Worm (Caenorhabditis elegans) whole organism, L4 larva: Measurements from ENCODE around the gene B0218.5.

Source experiments
- F10B5.3 ChIP-seq: sonication (generic microtip); optimal IDR thresholded peaks from 2 replicates; lab custom pipeline; 2016; ENCODE audit warnings: mild to moderate bottlenecking, missing genetic modification characterization, missing compliant biosample characterization
- T26A8.4 ChIP-seq: fragments of 200-800 bp; sonication (Bioruptor generic); IDR thresholded peaks from 2 replicates; pipeline ENCODE4 v1.3.6; 2022; ENCODE audit warnings: missing genetic modification characterization, missing compliant biosample characterization
- Y5F2A.4 ChIP-seq: fragments of 200-800 bp; sonication (Bioruptor generic); optimal IDR thresholded peaks from 2 replicates; lab custom pipeline; 2018; ENCODE audit warnings: mild to moderate bottlenecking, missing genetic modification characterization, missing compliant biosample characterization
- Y75B8A.6 ChIP-seq: fragments of 200-800 bp; sonication (Bioruptor generic); IDR thresholded peaks from 2 replicates; pipeline ENCODE4 v1.3.6; 2022; ENCODE audit warnings: missing genetic modification reagents, missing genetic modification characterization, missing compliant biosample characterization
- ZK546.5 ChIP-seq, 2 experiments: sonication (generic microtip); optimal IDR thresholded peaks; 2 replicates each; lab custom pipeline; 2017; ENCODE audit warnings: missing biosample characterization in 2 of 2, missing genetic modification characterization in 2 of 2
- aha-1 ChIP-seq: fragments of 150-350 bp; peaks from one replicate; lab custom pipeline; 2014; ENCODE audit warnings: missing biosample characterization, missing genetic modification characterization
- aly-2 ChIP-seq: sonication (generic microtip); optimal IDR thresholded peaks from 2 replicates; lab custom pipeline; 2018; ENCODE audit warnings: missing biosample characterization, missing genetic modification characterization
- ama-1 ChIP-seq: fragments of 150-350 bp; optimal IDR thresholded peaks from 2 replicates; lab custom pipeline; 2014; ENCODE audit warnings: inconsistent platforms, mixed read lengths
- arid-1 ChIP-seq: fragments of 200-800 bp; sonication (Bioruptor generic); conservative IDR thresholded peaks from 2 replicates; pipeline ENCODE4 v1.3.6; 2022; ENCODE audit warnings: missing genetic modification reagents, missing genetic modification characterization, missing compliant biosample characterization
- ceh-28 ChIP-seq: fragments of 150-350 bp; optimal IDR thresholded peaks from 2 replicates; lab custom pipeline; 2014; ENCODE audit warnings: missing biosample characterization, missing genetic modification reagents, missing genetic modification characterization
- ceh-32 ChIP-seq: sonication (generic microtip); optimal IDR thresholded peaks from 2 replicates; lab custom pipeline; 2016; ENCODE audit warnings: mild to moderate bottlenecking, missing genetic modification characterization, missing compliant biosample characterization; ENCODE audit not compliant: poor library complexity
- ceh-44 ChIP-seq: fragments of 200-800 bp; sonication (Bioruptor generic); IDR thresholded peaks from 2 replicates; pipeline ENCODE4 v1.3.6; 2022; ENCODE audit warnings: missing genetic modification reagents, missing genetic modification characterization, missing compliant biosample characterization
- ceh-82 ChIP-seq: sonication (generic microtip); optimal IDR thresholded peaks from 2 replicates; lab custom pipeline; 2017; ENCODE audit warnings: missing biosample characterization, missing genetic modification characterization
- ces-1 ChIP-seq: fragments of 150-350 bp; sonication (generic microtip); optimal IDR thresholded peaks from 4 replicates; lab custom pipeline; 2014; ENCODE audit warnings: missing biosample characterization, missing genetic modification reagents, missing genetic modification characterization
- ctbp-1 ChIP-seq: fragments of 200-800 bp; sonication (Bioruptor generic); IDR thresholded peaks from 2 replicates; pipeline ENCODE4 v1.3.6; 2022; ENCODE audit warnings: missing genetic modification reagents, missing genetic modification characterization, missing compliant biosample characterization
- daf-16 ChIP-seq, 3 experiments: sonication (generic microtip); optimal IDR thresholded peaks; 2 replicates each; lab custom pipeline; 2016 to 2017; ENCODE audit warnings: missing genetic modification characterization in 3 of 3, missing genetic modification reagents in 3 of 3, mild to moderate bottlenecking in 2 of 3, missing compliant biosample characterization in 2 of 3, missing biosample characterization in 1 of 3, moderate library complexity in 1 of 3
- dmd-6 ChIP-seq: fragments of 200-800 bp; sonication (Bioruptor generic); IDR thresholded peaks from 2 replicates; pipeline ENCODE4 v1.3.6; 2022; ENCODE audit warnings: missing genetic modification reagents, missing genetic modification characterization, missing compliant biosample characterization
- dmd-8 ChIP-seq: fragments of 200-800 bp; sonication (Bioruptor generic); IDR thresholded peaks from 2 replicates; pipeline ENCODE4 v1.3.6; 2022; ENCODE audit warnings: missing genetic modification characterization, missing compliant biosample characterization
- duxl-1 ChIP-seq: sonication (generic microtip); optimal IDR thresholded peaks from 2 replicates; lab custom pipeline; 2016; ENCODE audit warnings: mild to moderate bottlenecking, missing genetic modification characterization, moderate library complexity, missing compliant biosample characterization; ENCODE audit not compliant: poor library complexity
- dve-1 ChIP-seq: sonication (generic microtip); optimal IDR thresholded peaks from 2 replicates; lab custom pipeline; 2017; ENCODE audit warnings: antibody characterized with exemption, mild to moderate bottlenecking, missing genetic modification characterization, missing compliant biosample characterization; ENCODE audit not compliant: insufficient read depth
- egl-43 ChIP-seq: fragments of 200-800 bp; sonication (Bioruptor generic); IDR thresholded peaks from 2 replicates; pipeline ENCODE4 v1.3.6; 2022; ENCODE audit warnings: missing genetic modification reagents, missing genetic modification characterization, missing compliant biosample characterization
- hif-1 ChIP-seq, 2 experiments: sonication (generic microtip); optimal IDR thresholded peaks; 2 replicates each; lab custom pipeline; 2016 to 2017; ENCODE audit warnings: missing compliant biosample characterization in 2 of 2, missing genetic modification characterization in 2 of 2, missing genetic modification reagents in 2 of 2, missing genotype in 2 of 2, mild to moderate bottlenecking in 1 of 2
- hlh-11 ChIP-seq: fragments of 200-800 bp; sonication (Bioruptor generic); optimal IDR thresholded peaks from 2 replicates; lab custom pipeline; 2018; ENCODE audit warnings: mild to moderate bottlenecking, missing genetic modification characterization, missing compliant biosample characterization
- hlh-30 ChIP-seq: sonication (generic microtip); optimal IDR thresholded peaks from 2 replicates; lab custom pipeline; 2017; ENCODE audit warnings: antibody characterized with exemption, mild to moderate bottlenecking, missing genetic modification characterization, missing compliant biosample characterization; ENCODE audit not compliant: insufficient read depth
- hmg-1.1 ChIP-seq: fragments of 200-800 bp; sonication (Bioruptor generic); IDR thresholded peaks from 2 replicates; pipeline ENCODE4 v1.3.6; 2022; ENCODE audit warnings: missing genetic modification reagents, missing genetic modification characterization, missing compliant biosample characterization
- lin-1 ChIP-seq: fragments of 200-800 bp; sonication (Bioruptor generic); IDR thresholded peaks from 2 replicates; pipeline ENCODE4 v1.3.6; 2022; ENCODE audit warnings: missing genetic modification reagents, missing genetic modification characterization, missing compliant biosample characterization
- lin-13 ChIP-seq: fragments of 150-350 bp; optimal IDR thresholded peaks from 2 replicates; lab custom pipeline; 2014; ENCODE audit warnings: missing biosample characterization, missing genetic modification reagents, missing genetic modification characterization
- lin-38 ChIP-seq: fragments of 200-800 bp; sonication (Bioruptor generic); IDR thresholded peaks from 2 replicates; pipeline ENCODE4 v1.3.6; 2022; ENCODE audit warnings: missing genetic modification reagents, missing genetic modification characterization, missing compliant biosample characterization
- lir-3 ChIP-seq: sonication (generic microtip); optimal IDR thresholded peaks from 2 replicates; lab custom pipeline; 2016; ENCODE audit warnings: mild to moderate bottlenecking, missing genetic modification characterization, missing compliant biosample characterization
- mdt-29 ChIP-seq: fragments of 200-800 bp; sonication (Bioruptor generic); IDR thresholded peaks from 2 replicates; pipeline ENCODE4 v1.3.6; 2022; ENCODE audit warnings: missing genetic modification reagents, missing genetic modification characterization, missing compliant biosample characterization
- mes-2 ChIP-seq: sonication (generic microtip); optimal IDR thresholded peaks from 2 replicates; lab custom pipeline; 2016; ENCODE audit warnings: missing genotype, mild to moderate bottlenecking, missing genetic modification characterization, missing compliant biosample characterization; ENCODE audit not compliant: poor library complexity, severe bottlenecking
- mxl-2 ChIP-seq: fragments of 200-800 bp; sonication (Bioruptor generic); conservative IDR thresholded peaks from 2 replicates; pipeline ENCODE4 v1.3.6; 2022; ENCODE audit warnings: missing genetic modification reagents, missing genetic modification characterization, missing compliant biosample characterization
- nhr-10 ChIP-seq: fragments of 150-350 bp; optimal IDR thresholded peaks from 2 replicates; lab custom pipeline; 2014; ENCODE audit warnings: missing biosample characterization, missing genetic modification characterization
- nhr-111 ChIP-seq: fragments of 200-800 bp; sonication (Bioruptor generic); optimal IDR thresholded peaks from 2 replicates; lab custom pipeline; 2018; ENCODE audit warnings: mild to moderate bottlenecking, missing genetic modification characterization, missing compliant biosample characterization
- nhr-28 ChIP-seq: fragments of 150-350 bp; optimal IDR thresholded peaks from 2 replicates; lab custom pipeline; 2014; ENCODE audit warnings: missing biosample characterization, missing genetic modification characterization
- nhr-77 ChIP-seq: fragments of 150-350 bp; optimal IDR thresholded peaks from 2 replicates; lab custom pipeline; 2014; ENCODE audit warnings: missing biosample characterization, missing genetic modification characterization
- php-3 ChIP-seq: fragments of 200-800 bp; sonication (Bioruptor generic); IDR thresholded peaks from 2 replicates; pipeline ENCODE4 v1.3.6; 2022; ENCODE audit warnings: missing genetic modification reagents, missing genetic modification characterization, missing compliant biosample characterization
- pqm-1 ChIP-seq: sonication (generic microtip); optimal IDR thresholded peaks from 2 replicates; lab custom pipeline; 2017; ENCODE audit warnings: missing biosample characterization, missing genetic modification characterization
- set-16 ChIP-seq: fragments of 200-800 bp; sonication (Bioruptor generic); IDR thresholded peaks from 2 replicates; pipeline ENCODE4 v1.3.6; 2022; ENCODE audit warnings: missing genetic modification reagents, missing genetic modification characterization, missing compliant biosample characterization
- snpc-1.2 ChIP-seq: fragments of 200-800 bp; sonication (Bioruptor generic); IDR thresholded peaks from 2 replicates; pipeline ENCODE4 v1.3.6; 2022; ENCODE audit warnings: missing genetic modification reagents, missing genetic modification characterization, missing compliant biosample characterization
- unc-39 ChIP-seq: sonication (generic microtip); optimal IDR thresholded peaks from 2 replicates; lab custom pipeline; 2017; ENCODE audit warnings: missing biosample characterization, missing genetic modification characterization
- unc-62 ChIP-seq, 3 experiments: fragments of 150-350 bp in 1 of 3; sonication (generic microtip); optimal IDR thresholded peaks in 2 of 3; peaks in 1 of 3; 1 replicate in 1 of 3; 2 replicates in 2 of 3; lab custom pipeline; 2014 to 2017; ENCODE audit warnings: missing biosample characterization in 3 of 3, missing genetic modification characterization in 3 of 3, missing genetic modification reagents in 3 of 3, missing genotype in 1 of 3
- vab-7 ChIP-seq: fragments of 200-800 bp; sonication (Bioruptor generic); IDR thresholded peaks from 2 replicates; pipeline ENCODE4 v1.3.6; 2022; ENCODE audit warnings: missing genetic modification reagents, missing genetic modification characterization, missing compliant biosample characterization
- zip-11 ChIP-seq: fragments of 200-800 bp; sonication (Bioruptor generic); IDR thresholded peaks from 2 replicates; pipeline ENCODE4 v1.3.6; 2022; ENCODE audit warnings: missing genetic modification characterization, missing compliant biosample characterization

Gene B0218.5

ce11 chrIV:8165950-8166349 is 8.9 kb upstream of the B0218.5 start, which contains the start of gene B0218.7:
Gene B0218.7 (minus strand): TSS chrIV:8166050.
- TF ChIP-seq mes-2 (tag; lab: Kevin White, UChicago) (no peak), nhr-10 (tag; lab: Kevin White, UChicago) (no peak), duxl-1 (tag; lab: Kevin White, UChicago) (no peak), hlh-11 (tag; lab: Kevin White, UChicago) (no peak), Y75B8A.6 (no peak), lir-3 (tag; lab: Kevin White, UChicago) (no peak), mdt-29 (no peak), zip-11 (GFP tag; lab: Robert Waterston, UW) (no peak), pqm-1 (no peak), aha-1 (tag; lab: Kevin White, UChicago) (no peak), hmg-1.1 (GFP tag; lab: Robert Waterston, UW) (no peak), set-16 (GFP tag; lab: Robert Waterston, UW) (no peak), daf-16 (GFP tag; optimal IDR thresholded peaks at IDR 0.05; lab: Kevin White, UChicago) (no peak), daf-16 (tag; optimal IDR thresholded peaks at IDR 0.05; lab: Kevin White, UChicago) (no peak), ces-1 (GFP tag; lab: Kevin White, UChicago) (no peak), snpc-1.2 (GFP tag; lab: Robert Waterston, UW) (no peak), ama-1 (lab: Kevin White, UChicago) (no peak), aly-2 (tag; lab: Kevin White, UChicago) (no peak), dmd-6 (GFP tag; lab: Robert Waterston, UW) (no peak), F10B5.3 (no peak)

ce11 chrIV:8164515-8164914 is 7.5 kb upstream of the B0218.5 start:
- TF ChIP-seq unc-62 (GFP tag; optimal IDR thresholded peaks at IDR 0.05 in 1 of 2; lab: Kevin White, UChicago), result peak in 1 of 2 experiments; percentile 94
- no peak for TF ChIP-seq unc-62 (tag; optimal IDR thresholded peaks at IDR 0.05; lab: Kevin White, UChicago)
- no peak for TF ChIP-seq ceh-82 (tag; lab: Kevin White, UChicago)

ce11 chrIV:8163687-8164086 is 6.6 kb upstream of the B0218.5 start, which contains the start of gene clec-51:
Gene clec-51 (minus strand): TSS chrIV:8163800.
- peak; percentile 58 for TF ChIP-seq nhr-28 (tag; lab: Kevin White, UChicago)
- TF ChIP-seq dmd-6 (GFP tag; lab: Robert Waterston, UW), result peak; percentile 67
- TF ChIP-seq ceh-32 (tag; lab: Kevin White, UChicago), result no peak
- peak; percentile 70 for TF ChIP-seq hlh-11 (tag; lab: Kevin White, UChicago)
- TF ChIP-seq daf-16 (GFP tag; optimal IDR thresholded peaks at IDR 0.05; lab: Kevin White, UChicago), result no peak
- peak; percentile 66 for TF ChIP-seq daf-16 (tag; optimal IDR thresholded peaks at IDR 0.05; lab: Kevin White, UChicago)
- TF ChIP-seq dve-1, result peak; percentile 55
- peak; percentile 90 for TF ChIP-seq pqm-1
- TF ChIP-seq hlh-30, result no peak
- peak; percentile 15 for TF ChIP-seq nhr-77 (tag; lab: Kevin White, UChicago)

ce11 chrIV:8161774-8162173 is 4.7 kb upstream of the B0218.5 start:
- no peak for TF ChIP-seq egl-43 (GFP tag; lab: Robert Waterston, UW)
- no peak for TF ChIP-seq mxl-2 (GFP tag; lab: Robert Waterston, UW)
- TF ChIP-seq unc-39 (tag; lab: Kevin White, UChicago), result no peak
- TF ChIP-seq lin-13, result no peak
- TF ChIP-seq lin-1, result no peak
- no peak for TF ChIP-seq ceh-44
- no peak for TF ChIP-seq ZK546.5 (tag; optimal IDR thresholded peaks at IDR 0.05; lab: Kevin White, UChicago)
- no peak for TF ChIP-seq arid-1 (GFP tag; lab: Robert Waterston, UW)
- TF ChIP-seq php-3 (GFP tag; lab: Robert Waterston, UW), result peak; percentile 92
- TF ChIP-seq dmd-8 (GFP tag; lab: Robert Waterston, UW), result no peak
- TF ChIP-seq vab-7 (GFP tag; lab: Robert Waterston, UW), result no peak
- TF ChIP-seq ceh-28 (tag; lab: Kevin White, UChicago), result no peak
- TF ChIP-seq T26A8.4 (GFP tag; lab: Robert Waterston, UW), result no peak
- no peak for TF ChIP-seq zip-11 (GFP tag; lab: Robert Waterston, UW)
- no peak for TF ChIP-seq ceh-32 (tag; lab: Kevin White, UChicago)
- peak; percentile 14 for TF ChIP-seq pqm-1
- no peak for TF ChIP-seq nhr-111 (GFP tag; lab: Kevin White, UChicago)
- TF ChIP-seq ctbp-1 (GFP tag; lab: Robert Waterston, UW), result no peak
- TF ChIP-seq Y5F2A.4 (GFP tag; lab: Kevin White, UChicago), result no peak
- no peak for TF ChIP-seq hif-1 (tag; optimal IDR thresholded peaks at IDR 0.05; lab: Kevin White, UChicago)
- no peak for TF ChIP-seq daf-16 (GFP tag; optimal IDR thresholded peaks at IDR 0.05; lab: Kevin White, UChicago)
- peak; percentile 29 for TF ChIP-seq daf-16 (tag; optimal IDR thresholded peaks at IDR 0.05; lab: Kevin White, UChicago)
- TF ChIP-seq lin-38 (GFP tag; lab: Robert Waterston, UW), result no peak
